Worm (Caenorhabditis elegans) whole organism, L1 larva: ENCODE measurements around the gene str-2.

Experiments used
- C16A3.4 ChIP-seq: fragments of 150-350 bp; optimal IDR thresholded peaks from 2 replicates; lab custom pipeline; 2014; ENCODE audit warnings: missing biosample characterization, missing genetic modification characterization
- blmp-1 ChIP-seq: fragments of 150-350 bp; optimal IDR thresholded peaks from 2 replicates; lab custom pipeline; 2014; ENCODE audit warnings: missing biosample characterization, missing genetic modification characterization
- ceh-8 ChIP-seq: fragments of 200-800 bp; sonication (Bioruptor generic); optimal IDR thresholded peaks from 2 replicates; lab custom pipeline; 2018; ENCODE audit warnings: mild to moderate bottlenecking, missing genetic modification characterization, moderate library complexity, missing compliant biosample characterization
- ceh-88 ChIP-seq: fragments of 200-800 bp; sonication (Bioruptor generic); IDR thresholded peaks from 2 replicates; pipeline ENCODE4 v1.3.6; 2022; ENCODE audit warnings: missing genetic modification characterization, missing compliant biosample characterization
- ces-1 ChIP-seq: fragments of 150-350 bp; optimal IDR thresholded peaks from 2 replicates; lab custom pipeline; 2014; ENCODE audit warnings: missing biosample characterization, missing genetic modification reagents, missing genetic modification characterization
- elt-3 ChIP-seq, 6 experiments: fragments of 150-350 bp in 1 of 6; sonication (generic microtip); optimal IDR thresholded peaks; 2 replicates each; lab custom pipeline; 2017 to 2018; ENCODE audit warnings: missing biosample characterization in 6 of 6, missing genetic modification characterization in 6 of 6, inconsistent platforms in 1 of 6
- mab-9 ChIP-seq: fragments of 200-800 bp; sonication (Bioruptor generic); IDR thresholded peaks from 2 replicates; pipeline ENCODE4 v1.3.6; 2022; ENCODE audit warnings: missing genetic modification reagents, missing genetic modification characterization, missing compliant biosample characterization
- mep-1 ChIP-seq: fragments of 150-350 bp; optimal IDR thresholded peaks from 2 replicates; lab custom pipeline; 2014; ENCODE audit warnings: missing biosample characterization, missing genetic modification characterization
- nhr-47 ChIP-seq: sonication (generic microtip); optimal IDR thresholded peaks from 2 replicates; lab custom pipeline; 2016; ENCODE audit warnings: mild to moderate bottlenecking, missing genetic modification characterization, moderate library complexity, missing compliant biosample characterization
- nhr-71 ChIP-seq: sonication (generic microtip); optimal IDR thresholded peaks from 2 replicates; lab custom pipeline; 2016; ENCODE audit warnings: mild to moderate bottlenecking, missing genetic modification characterization, moderate library complexity, missing compliant biosample characterization
- nhr-84 ChIP-seq: sonication (generic microtip); optimal IDR thresholded peaks from 2 replicates; lab custom pipeline; 2017; ENCODE audit warnings: missing biosample characterization, missing genetic modification characterization
- pag-3 ChIP-seq: sonication (generic microtip); optimal IDR thresholded peaks from 2 replicates; lab custom pipeline; 2017; ENCODE audit warnings: missing genetic modification characterization, mild to moderate bottlenecking, missing compliant biosample characterization, antibody characterized with exemption, borderline replicate concordance; ENCODE audit not compliant: insufficient read depth
- pax-3 ChIP-seq: fragments of 200-800 bp; sonication (Bioruptor generic); optimal IDR thresholded peaks from 2 replicates; lab custom pipeline; 2018; ENCODE audit warnings: mild to moderate bottlenecking, missing genetic modification characterization, moderate library complexity, missing compliant biosample characterization
- pqm-1 ChIP-seq: sonication (generic microtip); optimal IDR thresholded peaks from 3 replicates; lab custom pipeline; 2017; ENCODE audit warnings: missing biosample characterization, missing genetic modification characterization
- rnt-1 ChIP-seq: sonication (generic microtip); optimal IDR thresholded peaks from 2 replicates; lab custom pipeline; 2016; ENCODE audit warnings: mild to moderate bottlenecking, missing genetic modification characterization, moderate library complexity, missing compliant biosample characterization
- snpc-4 ChIP-seq: fragments of 150-350 bp; optimal IDR thresholded peaks from 2 replicates; lab custom pipeline; 2014; ENCODE audit warnings: missing biosample characterization, missing genetic modification characterization
- sup-37 ChIP-seq: fragments of 200-800 bp; sonication (Bioruptor generic); optimal IDR thresholded peaks from 2 replicates; lab custom pipeline; 2018; ENCODE audit warnings: mild to moderate bottlenecking, missing genetic modification characterization, missing compliant biosample characterization
- unc-98 ChIP-seq: fragments of 200-800 bp; sonication (Bioruptor generic); IDR thresholded peaks from 2 replicates; pipeline ENCODE4 v1.3.6; 2022; ENCODE audit warnings: missing genetic modification characterization, missing compliant biosample characterization
- ztf-4 ChIP-seq: fragments of 150-350 bp; optimal IDR thresholded peaks from 2 replicates; lab custom pipeline; 2014; ENCODE audit warnings: missing biosample characterization, missing genetic modification characterization

Gene str-2

DNA sequence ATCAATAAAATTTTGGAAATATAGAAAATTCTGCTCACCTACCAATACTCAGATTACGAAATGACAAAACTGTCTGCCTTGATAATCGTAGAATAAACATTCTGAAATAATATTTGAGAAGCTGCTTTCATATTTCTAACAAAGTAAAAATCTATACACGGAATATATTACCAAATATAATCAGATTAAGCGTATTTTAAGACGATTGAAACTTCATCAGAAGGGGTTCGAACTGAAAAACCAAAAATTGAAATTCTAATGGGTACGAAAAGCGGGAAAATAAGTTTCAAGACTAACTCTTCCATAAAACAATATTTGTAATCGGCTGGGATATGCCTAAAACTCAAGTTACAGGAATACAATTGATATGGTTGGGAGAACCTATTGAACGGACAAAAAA, 44.6 kb downstream of the str-2 start, which contains the start of gene F46B6.4:
Gene F46B6.4 (minus strand): TSS at position 101 of the 400 bp plus-strand sequence.
- TF ChIP-seq ztf-4 (tag; lab: Kevin White, UChicago) (no peak), nhr-47 (tag; lab: Kevin White, UChicago) (no peak), pag-3 (no peak), pax-3 (tag; lab: Kevin White, UChicago) (no peak), nhr-84 (tag; lab: Kevin White, UChicago) (no peak), mab-9 (GFP tag; lab: Robert Waterston, UW) (no peak), sup-37 (GFP tag; lab: Kevin White, UChicago) (no peak), pqm-1 (tag; lab: Kevin White, UChicago) (no peak), unc-98 (GFP tag; lab: Robert Waterston, UW) (no peak), C16A3.4 (tag; lab: Kevin White, UChicago) (no peak), snpc-4 (tag; lab: Kevin White, UChicago) (no peak), ceh-88 (GFP tag; lab: Robert Waterston, UW) (no peak), mep-1 (no peak), ceh-8 (GFP tag; lab: Kevin White, UChicago) (no peak)

DNA sequence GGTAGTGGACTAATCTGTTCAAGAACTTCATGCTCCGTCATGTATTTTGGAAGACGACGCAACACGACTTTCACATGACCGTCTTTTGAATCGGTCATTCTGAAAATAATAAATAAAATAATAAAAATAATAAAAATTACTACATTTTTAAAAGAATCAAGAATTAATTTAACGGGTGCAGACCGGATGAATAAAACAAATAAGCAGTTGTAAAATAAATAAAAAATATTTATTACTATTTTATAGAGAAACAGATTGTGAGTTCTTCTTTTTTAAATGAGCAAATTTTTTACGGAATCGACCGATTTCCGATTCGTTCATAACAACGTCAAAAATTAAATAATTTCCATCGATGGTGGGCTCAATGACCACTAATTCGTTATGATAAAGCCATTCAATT, 46.4 kb downstream of the str-2 start, which contains the start of gene smg-4:
Gene smg-4 (minus strand): TSS at position 101 of the 400 bp plus-strand sequence.
- TF ChIP-seq nhr-71 (tag; lab: Kevin White, UChicago) (no peak), ces-1 (GFP tag; lab: Kevin White, UChicago) (no peak)

DNA sequence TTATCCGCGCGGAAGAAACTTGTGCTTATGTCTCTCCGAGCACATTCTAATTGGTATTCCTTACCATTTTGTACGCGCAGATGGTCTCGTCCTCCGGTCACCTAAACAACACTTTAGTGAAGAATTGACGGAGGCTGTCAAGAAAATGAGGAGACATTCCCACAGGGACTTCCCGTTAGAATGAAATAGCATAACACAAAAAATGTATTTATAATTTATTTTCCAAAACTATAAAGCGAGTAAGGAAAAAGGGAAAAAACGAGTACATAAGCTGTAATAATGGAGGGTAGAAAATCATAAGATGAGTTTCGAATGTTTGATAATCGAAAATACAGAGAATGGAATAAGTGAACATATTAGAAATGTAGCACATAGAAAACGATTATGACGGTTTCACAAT, 48.3 kb downstream of the str-2 start, which contains the start of gene F46B6.12:
Gene F46B6.12 (minus strand): TSS at position 101 of the 400 bp plus-strand sequence.
- no peak for TF ChIP-seq sup-37 (GFP tag; lab: Kevin White, UChicago)
- no peak for TF ChIP-seq elt-3 (tag; optimal IDR thresholded peaks at IDR 0.05; lab: Kevin White, UChicago)
- no peak for TF ChIP-seq rnt-1 (tag; lab: Kevin White, UChicago)
- TF ChIP-seq blmp-1 (tag; lab: Kevin White, UChicago) = no peak
